Worm (Caenorhabditis elegans) whole organism, early embryonic: ENCODE results near the gene C27C12.4.

ENCODE experiments used
- F13C5.2 ChIP-seq: sonication (generic microtip); optimal IDR thresholded peaks from 2 replicates; lab custom pipeline; 2017; ENCODE audit warnings: mild to moderate bottlenecking, missing genetic modification characterization, inconsistent platforms, missing compliant biosample characterization
- ama-1 ChIP-seq: fragments of 150-350 bp; optimal IDR thresholded peaks from 2 replicates; lab custom pipeline; 2014
- ceh-13 ChIP-seq: fragments of 200-800 bp; sonication (Bioruptor generic); optimal IDR thresholded peaks from 2 replicates; lab custom pipeline; 2018; ENCODE audit warnings: mild to moderate bottlenecking, missing genetic modification characterization, missing compliant biosample characterization
- ets-7 ChIP-seq: sonication (generic microtip); optimal IDR thresholded peaks from 2 replicates; lab custom pipeline; 2016; ENCODE audit warnings: missing genotype, missing genetic modification characterization, missing compliant biosample characterization
- hmbx-1 ChIP-seq: sonication (generic microtip); optimal IDR thresholded peaks from 2 replicates; lab custom pipeline; 2016; ENCODE audit warnings: mild to moderate bottlenecking, missing genetic modification characterization, missing compliant biosample characterization
- hnd-1 ChIP-seq: sonication (generic microtip); optimal IDR thresholded peaks from 2 replicates; lab custom pipeline; 2016; ENCODE audit warnings: missing genetic modification characterization, missing compliant biosample characterization
- pes-1 ChIP-seq: fragments of 200-800 bp; sonication (Bioruptor generic); IDR thresholded peaks from 2 replicates; pipeline ENCODE4 v1.3.6; 2022; ENCODE audit warnings: missing genetic modification reagents, missing genetic modification characterization, missing compliant biosample characterization
- tbx-11 ChIP-seq: fragments of 200-800 bp; sonication (Bioruptor generic); IDR thresholded peaks from 2 replicates; pipeline ENCODE4 v1.3.6; 2022; ENCODE audit warnings: missing genetic modification characterization, missing compliant biosample characterization

ce11 chrX:14897192-14897591 is 43.3 kb downstream of the C27C12.4 start:
- TF ChIP-seq ceh-13 (GFP tag; lab: Kevin White, UChicago), result no peak
- TF ChIP-seq tbx-11 (GFP tag; lab: Robert Waterston, UW), result no peak
- no peak for TF ChIP-seq ama-1 (lab: Kevin White, UChicago)
- no peak for TF ChIP-seq hnd-1 (tag; lab: Kevin White, UChicago)
- TF ChIP-seq hmbx-1 (tag; lab: Kevin White, UChicago), result no peak
- TF ChIP-seq pes-1 (GFP tag; lab: Robert Waterston, UW), result no peak
- TF ChIP-seq ets-7 (tag; lab: Kevin White, UChicago), result no peak
- TF ChIP-seq F13C5.2 (tag; lab: Kevin White, UChicago), result no peak
